Fruit fly (Drosophila melanogaster) whole organism, adult: ENCODE measurements around the gene Vha16-3.

ENCODE experiments used
- CG5204 ChIP-seq: fragments of 200-800 bp; sonication (Bioruptor generic); optimal IDR thresholded peaks from 2 replicates; lab custom pipeline; 2016; ENCODE audit warnings: missing biosample characterization, missing genetic modification characterization
- CG7045 ChIP-seq: fragments of 200-800 bp; sonication (Bioruptor generic); optimal IDR thresholded peaks from 2 replicates; lab custom pipeline; 2017; ENCODE audit warnings: missing biosample characterization, mild to moderate bottlenecking, missing genetic modification characterization
- CG7101 ChIP-seq: fragments of 200-800 bp; sonication (Bioruptor generic); optimal IDR thresholded peaks from 2 replicates; lab custom pipeline; 2018; ENCODE audit warnings: missing biosample characterization, mild to moderate bottlenecking, missing genetic modification characterization, moderate library complexity
- Clk ChIP-seq: fragments of 200-800 bp; sonication (Bioruptor generic); optimal IDR thresholded peaks from 2 replicates; lab custom pipeline; 2017; ENCODE audit warnings: missing biosample characterization, missing genetic modification characterization
- Mnt ChIP-seq: fragments of 200-800 bp; sonication (Bioruptor generic); optimal IDR thresholded peaks from 2 replicates; lab custom pipeline; 2016; ENCODE audit warnings: missing biosample characterization, mild to moderate bottlenecking, missing genetic modification characterization
- kay ChIP-seq: fragments of 200-800 bp; sonication (Bioruptor generic); peaks from one replicate; lab custom pipeline; 2016; ENCODE audit warnings: missing biosample characterization, missing genetic modification characterization, borderline replicate concordance
- tj ChIP-seq: fragments of 200-800 bp; sonication (Bioruptor generic); optimal IDR thresholded peaks from 3 replicates; lab custom pipeline; 2017; ENCODE audit warnings: missing biosample characterization, mild to moderate bottlenecking, missing genetic modification characterization, moderate library complexity
- toe ChIP-seq: fragments of 200-800 bp; sonication (Bioruptor generic); optimal IDR thresholded peaks from 2 replicates; lab custom pipeline; 2016; ENCODE audit warnings: missing biosample characterization, missing genetic modification characterization

DNA sequence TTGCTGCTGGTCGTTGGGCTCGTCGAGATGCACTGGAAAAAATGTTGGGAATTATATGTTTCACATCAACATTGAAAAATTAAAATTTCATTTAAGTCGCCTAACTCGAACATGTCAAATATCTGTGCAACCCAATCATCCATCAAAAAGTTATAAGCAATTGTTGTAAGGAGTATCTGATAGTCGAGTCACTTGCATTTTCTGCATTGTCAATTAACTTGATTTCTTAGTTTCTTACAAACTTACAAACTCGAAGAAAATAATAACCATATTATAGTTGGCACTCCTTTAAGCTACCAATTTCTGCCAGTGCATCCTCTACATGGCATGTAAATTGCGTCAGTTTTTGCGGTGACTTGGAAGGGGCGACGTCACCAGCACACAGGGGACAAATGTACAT, 10.0 kb downstream of the Vha16-3 start:
- no peak for TF ChIP-seq Mnt
- TF ChIP-seq Clk: no peak
- no peak for TF ChIP-seq CG7101
- no peak for TF ChIP-seq toe (GFP tag; lab: Kevin White, UChicago)
- TF ChIP-seq kay (GFP tag; lab: Kevin White, UChicago): no peak
- no peak for TF ChIP-seq tj (GFP tag; lab: Kevin White, UChicago)
- TF ChIP-seq CG7045 (GFP tag; lab: Kevin White, UChicago): no peak
- no peak for TF ChIP-seq CG5204 (GFP tag; lab: Kevin White, UChicago)
